Fruit fly (Drosophila melanogaster) whole organism, prepupa: ENCODE measurements around the gene RecQ4.
A peak's percentile ranks its signal among the peaks of the same experiment; 100 is the strongest.

Experiments
- Blimp-1 ChIP-seq: fragments of 200-800 bp; sonication (Bioruptor generic); optimal IDR thresholded peaks from 3 replicates; lab custom pipeline; 2017; ENCODE audit warnings: missing biosample characterization, missing genetic modification characterization, mild to moderate bottlenecking, moderate library complexity, missing genetic modification reagents
- CG10631 ChIP-seq: fragments of 200-800 bp; sonication (Bioruptor generic); optimal IDR thresholded peaks from 2 replicates; lab custom pipeline; 2016; ENCODE audit warnings: missing biosample characterization, missing genetic modification characterization
- CG10669 ChIP-seq: fragments of 200-800 bp; sonication (Bioruptor generic); optimal IDR thresholded peaks from 3 replicates; lab custom pipeline; 2018; ENCODE audit warnings: missing biosample characterization, mild to moderate bottlenecking, missing genetic modification characterization, moderate library complexity
- CG11762 ChIP-seq: fragments of 200-800 bp; sonication (Bioruptor generic); optimal IDR thresholded peaks from 3 replicates; lab custom pipeline; 2016; ENCODE audit warnings: missing biosample characterization, missing genetic modification characterization; ENCODE audit not compliant: insufficient read depth
- CG11902 ChIP-seq: fragments of 200-800 bp; sonication (Bioruptor generic); optimal IDR thresholded peaks from 3 replicates; lab custom pipeline; 2016; ENCODE audit warnings: missing biosample characterization, missing genetic modification characterization
- CG15336 ChIP-seq: fragments of 200-800 bp; sonication (Bioruptor generic); IDR thresholded peaks from 2 replicates; pipeline ENCODE4 v1.3.6; 2022; ENCODE audit warnings: missing biosample characterization, missing genetic modification characterization
- CG1621 ChIP-seq: fragments of 200-800 bp; sonication (Bioruptor generic); optimal IDR thresholded peaks from 3 replicates; lab custom pipeline; 2018; ENCODE audit warnings: missing biosample characterization, mild to moderate bottlenecking, missing genetic modification characterization
- CG16779 ChIP-seq: fragments of 200-800 bp; sonication (Bioruptor generic); optimal IDR thresholded peaks from 3 replicates; lab custom pipeline; 2017; ENCODE audit warnings: missing biosample characterization, mild to moderate bottlenecking, missing genetic modification characterization
- CG3032 ChIP-seq: fragments of 200-800 bp; optimal IDR thresholded peaks from 2 replicates; lab custom pipeline; 2019; ENCODE audit warnings: missing biosample characterization, mild to moderate bottlenecking, missing genetic modification characterization, moderate library complexity
- CG32006 ChIP-seq: fragments of 200-800 bp; sonication (Bioruptor generic); optimal IDR thresholded peaks from 3 replicates; lab custom pipeline; 2017; ENCODE audit warnings: missing biosample characterization, mild to moderate bottlenecking, missing genetic modification characterization
- CG34406 ChIP-seq: fragments of 200-800 bp; sonication (Bioruptor generic); optimal IDR thresholded peaks from 3 replicates; lab custom pipeline; 2016; ENCODE audit warnings: missing biosample characterization, missing genetic modification characterization
- CG3919 ChIP-seq: fragments of 200-800 bp; sonication (Bioruptor generic); optimal IDR thresholded peaks from 3 replicates; lab custom pipeline; 2016; ENCODE audit warnings: missing biosample characterization, missing genetic modification characterization
- CG4318 ChIP-seq: fragments of 200-800 bp; sonication (Bioruptor generic); optimal IDR thresholded peaks from 3 replicates; lab custom pipeline; 2017; ENCODE audit warnings: missing biosample characterization, mild to moderate bottlenecking, missing genetic modification characterization
- CG6163 ChIP-seq: fragments of 200-800 bp; sonication (Bioruptor generic); IDR thresholded peaks from 3 replicates; pipeline ENCODE4 v1.3.6; 2022; ENCODE audit warnings: missing biosample characterization, missing genetic modification characterization
- CG6276 ChIP-seq: fragments of 200-800 bp; sonication (Bioruptor generic); optimal IDR thresholded peaks from 2 replicates; lab custom pipeline; 2017; ENCODE audit warnings: missing biosample characterization, mild to moderate bottlenecking, missing genetic modification characterization
- CG6792 ChIP-seq: fragments of 200-800 bp; sonication (Bioruptor generic); optimal IDR thresholded peaks from 3 replicates; lab custom pipeline; 2016; ENCODE audit warnings: missing biosample characterization, missing genetic modification characterization
- CG6854 ChIP-seq: fragments of 200-800 bp; sonication (Bioruptor generic); optimal IDR thresholded peaks from 2 replicates; lab custom pipeline; 2017; ENCODE audit warnings: missing biosample characterization, mild to moderate bottlenecking, missing genetic modification characterization
- CG7368 ChIP-seq: fragments of 200-800 bp; sonication (Bioruptor generic); optimal IDR thresholded peaks from 3 replicates; lab custom pipeline; 2016; ENCODE audit warnings: missing biosample characterization, missing genetic modification characterization
- CG8119 ChIP-seq: fragments of 200-800 bp; sonication (Bioruptor generic); IDR thresholded peaks from 3 replicates; pipeline ENCODE4 v1.3.6; 2022; ENCODE audit warnings: missing biosample characterization, missing genetic modification characterization
- CG8319 ChIP-seq: fragments of 200-800 bp; sonication (Bioruptor generic); optimal IDR thresholded peaks from 3 replicates; lab custom pipeline; 2016; ENCODE audit warnings: missing biosample characterization, missing genetic modification characterization
- CG8632 ChIP-seq: fragments of 200-800 bp; sonication (Bioruptor generic); optimal IDR thresholded peaks from 3 replicates; lab custom pipeline; 2016; ENCODE audit warnings: missing biosample characterization, missing genetic modification characterization
- CG9139 ChIP-seq: fragments of 200-800 bp; sonication (Bioruptor generic); optimal IDR thresholded peaks from 3 replicates; lab custom pipeline; 2017; ENCODE audit warnings: missing biosample characterization, mild to moderate bottlenecking, missing genetic modification characterization
- Eip75B ChIP-seq: fragments of 200-800 bp; sonication (Bioruptor generic); optimal IDR thresholded peaks from 3 replicates; lab custom pipeline; 2016; ENCODE audit warnings: missing biosample characterization, missing genetic modification characterization
- Eip78C ChIP-seq: fragments of 200-800 bp; sonication (Bioruptor generic); peaks from one replicate; lab custom pipeline; 2016; ENCODE audit warnings: missing biosample characterization, missing genetic modification characterization
- Eip93F ChIP-seq: fragments of 200-800 bp; sonication (Bioruptor generic); optimal IDR thresholded peaks from 2 replicates; lab custom pipeline; 2016; ENCODE audit warnings: missing biosample characterization, mild to moderate bottlenecking, missing genetic modification characterization
- Ets21C ChIP-seq: fragments of 200-800 bp; sonication (Bioruptor generic); optimal IDR thresholded peaks from 3 replicates; lab custom pipeline; 2016; ENCODE audit warnings: missing biosample characterization, missing genetic modification characterization
- Ets96B ChIP-seq: fragments of 200-800 bp; optimal IDR thresholded peaks from 2 replicates; lab custom pipeline; 2019; ENCODE audit warnings: missing biosample characterization, mild to moderate bottlenecking, missing genetic modification characterization, moderate library complexity
- Gug ChIP-seq: fragments of 200-800 bp; sonication (Bioruptor generic); IDR thresholded peaks from 2 replicates; pipeline ENCODE4 v1.3.6; 2022; ENCODE audit warnings: missing biosample characterization, missing genetic modification characterization
- Hr39 ChIP-seq: fragments of 200-800 bp; sonication (Bioruptor generic); optimal IDR thresholded peaks from 2 replicates; lab custom pipeline; 2016; ENCODE audit warnings: missing biosample characterization, missing genetic modification characterization
- Hr4 ChIP-seq: fragments of 200-800 bp; sonication (Bioruptor generic); optimal IDR thresholded peaks from 3 replicates; lab custom pipeline; 2016; ENCODE audit warnings: missing biosample characterization, missing genetic modification characterization
- Lpt ChIP-seq: fragments of 200-800 bp; sonication (Bioruptor generic); optimal IDR thresholded peaks from 3 replicates; lab custom pipeline; 2016; ENCODE audit warnings: missing biosample characterization, missing genetic modification characterization
- Met ChIP-seq: fragments of 200-800 bp; sonication (Bioruptor generic); optimal IDR thresholded peaks from 3 replicates; lab custom pipeline; 2016; ENCODE audit warnings: missing biosample characterization, missing genetic modification characterization
- OdsH ChIP-seq: fragments of 200-800 bp; sonication (Bioruptor generic); optimal IDR thresholded peaks from 3 replicates; lab custom pipeline; 2016; ENCODE audit warnings: missing biosample characterization, missing genetic modification characterization
- Sox102F ChIP-seq: fragments of 200-800 bp; sonication (Bioruptor generic); optimal IDR thresholded peaks from 2 replicates; lab custom pipeline; 2016; ENCODE audit warnings: missing biosample characterization, mild to moderate bottlenecking, missing genetic modification characterization
- Sox14 ChIP-seq: fragments of 200-800 bp; sonication (Bioruptor generic); optimal IDR thresholded peaks from 3 replicates; lab custom pipeline; 2016; ENCODE audit warnings: missing biosample characterization, missing genetic modification characterization
- Sox15 ChIP-seq: fragments of 200-800 bp; sonication (Bioruptor generic); optimal IDR thresholded peaks from 3 replicates; lab custom pipeline; 2016; ENCODE audit warnings: missing biosample characterization, missing genetic modification characterization
- acj6 ChIP-seq: fragments of 200-800 bp; sonication (Bioruptor generic); optimal IDR thresholded peaks from 3 replicates; lab custom pipeline; 2016; ENCODE audit warnings: missing biosample characterization, missing genetic modification characterization
- cyc ChIP-seq: fragments of 200-800 bp; sonication (Bioruptor generic); optimal IDR thresholded peaks from 3 replicates; lab custom pipeline; 2016; ENCODE audit warnings: missing biosample characterization, missing genetic modification characterization
- dac ChIP-seq: fragments of 200-800 bp; sonication (Bioruptor generic); optimal IDR thresholded peaks from 2 replicates; lab custom pipeline; 2017; ENCODE audit warnings: missing biosample characterization, mild to moderate bottlenecking, missing genetic modification characterization
- dsx ChIP-seq: fragments of 200-800 bp; optimal IDR thresholded peaks from 3 replicates; lab custom pipeline; 2019; ENCODE audit warnings: missing biosample characterization, mild to moderate bottlenecking, missing genetic modification characterization, moderate library complexity; ENCODE audit not compliant: poor library complexity, severe bottlenecking
- eg ChIP-seq: fragments of 200-800 bp; sonication (Bioruptor generic); IDR thresholded peaks from 3 replicates; pipeline ENCODE4 v1.3.6; 2022; ENCODE audit warnings: missing biosample characterization, missing genetic modification characterization
- fd59A ChIP-seq: fragments of 200-800 bp; sonication (Bioruptor generic); optimal IDR thresholded peaks from 2 replicates; lab custom pipeline; 2017; ENCODE audit warnings: missing biosample characterization, mild to moderate bottlenecking, missing genetic modification characterization, missing genetic modification reagents
- fd85E ChIP-seq: fragments of 200-800 bp; sonication (Bioruptor generic); optimal IDR thresholded peaks from 3 replicates; lab custom pipeline; 2016; ENCODE audit warnings: missing biosample characterization, missing genetic modification characterization
- fkh ChIP-seq: fragments of 200-800 bp; sonication (Bioruptor generic); optimal IDR thresholded peaks from 3 replicates; lab custom pipeline; 2017; ENCODE audit warnings: missing biosample characterization, mild to moderate bottlenecking, missing genetic modification characterization, moderate library complexity
- lz ChIP-seq: fragments of 200-800 bp; sonication (Bioruptor generic); optimal IDR thresholded peaks from 3 replicates; lab custom pipeline; 2016; ENCODE audit warnings: missing biosample characterization, missing genetic modification characterization
- net ChIP-seq: fragments of 200-800 bp; sonication (Bioruptor generic); optimal IDR thresholded peaks from 3 replicates; lab custom pipeline; 2016; ENCODE audit warnings: missing biosample characterization, missing genetic modification characterization
- spab ChIP-seq: fragments of 200-800 bp; sonication (Bioruptor generic); optimal IDR thresholded peaks from 2 replicates; lab custom pipeline; 2017; ENCODE audit warnings: missing biosample characterization, mild to moderate bottlenecking, missing genetic modification characterization, missing genetic modification reagents
- ss ChIP-seq, 2 experiments: fragments of 200-800 bp; sonication (Bioruptor generic); optimal IDR thresholded peaks; 2 replicates in 1 of 2; 3 replicates in 1 of 2; lab custom pipeline; 2017 to 2018; ENCODE audit warnings: mild to moderate bottlenecking in 2 of 2, missing biosample characterization in 2 of 2, missing genetic modification characterization in 2 of 2, moderate library complexity in 1 of 2
- svp ChIP-seq: fragments of 200-800 bp; sonication (Bioruptor generic); peaks from one replicate; lab custom pipeline; 2016; ENCODE audit warnings: missing biosample characterization, missing genetic modification characterization
- vri ChIP-seq: fragments of 200-800 bp; sonication (Bioruptor generic); optimal IDR thresholded peaks from 3 replicates; lab custom pipeline; 2016; ENCODE audit warnings: missing biosample characterization, mild to moderate bottlenecking, missing genetic modification characterization

Gene RecQ4

dm6 chr3L:8150284-8150683 lies 25.5 kb downstream of the RecQ4 start:
- TF ChIP-seq Blimp-1 (peak; percentile 55), acj6 (GFP tag; lab: Kevin White, UChicago) (no peak), lz (no peak), Hr4 (GFP tag; lab: Kevin White, UChicago) (no peak), CG9139 (no peak), net (GFP tag; lab: Kevin White, UChicago) (no peak)
- TF ChIP-seq, all 60 proteins: peak for 1

dm6 chr3L:8137448-8137906 lies 38.3 kb downstream of the RecQ4 start, which contains the start of the genes Setx and mus301:
Setx (minus strand) TSS chr3L:8137498.
mus301 (plus strand) TSS chr3L:8137808.
- TF ChIP-seq spab (GFP tag; lab: Kevin White, UChicago): no peak
- TF ChIP-seq net (GFP tag; lab: Kevin White, UChicago): no peak
- no peak for TF ChIP-seq Sox14
- peak; percentile 84 for TF ChIP-seq lz
- no peak for TF ChIP-seq CG7368
- TF ChIP-seq CG3032 (tag; lab: Kevin White, UChicago): peak; percentile 81
- TF ChIP-seq Ets21C (GFP tag; lab: Kevin White, UChicago): peak; percentile 75
- TF ChIP-seq CG15336 (GFP tag; lab: Robert Waterston, UW): no peak
- TF ChIP-seq Lpt: no peak
- TF ChIP-seq CG3919 (GFP tag; lab: Kevin White, UChicago): no peak
- peak; percentile 64 for TF ChIP-seq Gug (GFP tag; lab: Robert Waterston, UW)
- peak; percentile 67 for TF ChIP-seq CG6792 (GFP tag; lab: Kevin White, UChicago)
- no peak for TF ChIP-seq svp (GFP tag; lab: Kevin White, UChicago)
- no peak for TF ChIP-seq vri (GFP tag; lab: Kevin White, UChicago)
- TF ChIP-seq eg: no peak; the same call in 2 of the 3 replicates
- TF ChIP-seq Eip78C: peak; percentile 92
- TF ChIP-seq CG11902: peak; percentile 61
- TF ChIP-seq CG9139: no peak
- no peak for TF ChIP-seq CG6276 (GFP tag; lab: Kevin White, UChicago)
- peak; percentile 47 for TF ChIP-seq CG8319
- no peak for TF ChIP-seq OdsH (GFP tag; lab: Kevin White, UChicago)
- no peak for TF ChIP-seq CG1621 (tag; lab: Kevin White, UChicago)
- no peak for TF ChIP-seq ss (GFP tag; optimal IDR thresholded peaks at IDR 0.05; lab: Kevin White, UChicago)
- peak; percentile 51 for TF ChIP-seq fd85E
- peak; percentile 36 for TF ChIP-seq CG11762
- TF ChIP-seq Sox102F (GFP tag; lab: Kevin White, UChicago): no peak
- TF ChIP-seq CG8119 (GFP tag; lab: Robert Waterston, UW): 0 out of 3 replicates have a peak, but pooled peaks have one; percentile 12
- TF ChIP-seq Hr39: peak; percentile 84
- no peak for TF ChIP-seq Eip75B
- TF ChIP-seq dsx: no peak
- peak; percentile 83 for TF ChIP-seq cyc (GFP tag; lab: Kevin White, UChicago)
- peak; percentile 64 for TF ChIP-seq CG34406 (GFP tag; lab: Kevin White, UChicago)
- TF ChIP-seq Eip93F (GFP tag; lab: Kevin White, UChicago): no peak
- TF ChIP-seq fd59A (GFP tag; lab: Kevin White, UChicago): peak; percentile 26
- TF ChIP-seq Met (GFP tag; lab: Kevin White, UChicago): no peak
- TF ChIP-seq CG6163 (GFP tag; lab: Robert Waterston, UW): no peak; the same call in 2 of the 3 replicates
- peak; percentile 81 for TF ChIP-seq CG10631 (GFP tag; lab: Kevin White, UChicago)
- no peak for TF ChIP-seq CG8632 (GFP tag; lab: Kevin White, UChicago)
- TF ChIP-seq Blimp-1: peak; percentile 31
- TF ChIP-seq CG4318 (GFP tag; lab: Kevin White, UChicago): no peak
- no peak for TF ChIP-seq CG32006 (GFP tag; lab: Kevin White, UChicago)
- no peak for TF ChIP-seq CG10669 (GFP tag; lab: Kevin White, UChicago)
- TF ChIP-seq fkh (GFP tag; lab: Kevin White, UChicago): no peak
- TF ChIP-seq CG6854 (GFP tag; lab: Kevin White, UChicago): no peak
- TF ChIP-seq Sox15 (GFP tag; lab: Kevin White, UChicago): peak; percentile 70
- no peak for TF ChIP-seq Ets96B (tag; lab: Kevin White, UChicago)
- no peak for TF ChIP-seq CG16779 (tag; lab: Kevin White, UChicago)
- no peak for TF ChIP-seq dac
